Fruit fly (Drosophila melanogaster) whole organism, embryonic: ENCODE results near the gene CG33111.

Experiments
- CG10431 ChIP-seq: fragments of 200-800 bp; sonication (Bioruptor generic); optimal IDR thresholded peaks from 3 replicates; lab custom pipeline; 2018; ENCODE audit warnings: missing biosample characterization, mild to moderate bottlenecking, missing genetic modification characterization
- CG10979 ChIP-seq: fragments of 200-800 bp; sonication (Bioruptor generic); optimal IDR thresholded peaks from 2 replicates; lab custom pipeline; 2018; ENCODE audit warnings: missing biosample characterization, mild to moderate bottlenecking, missing genetic modification characterization, moderate library complexity
- CG11560 ChIP-seq: fragments of 200-800 bp; sonication (Bioruptor generic); IDR thresholded peaks from 3 replicates; pipeline ENCODE4 v1.3.6; 2022; ENCODE audit warnings: missing biosample characterization, missing genetic modification characterization
- CG11723 ChIP-seq: fragments of 200-800 bp; sonication (Bioruptor generic); optimal IDR thresholded peaks from 2 replicates; lab custom pipeline; 2017; ENCODE audit warnings: missing biosample characterization, mild to moderate bottlenecking, missing genetic modification characterization
- CG12104 ChIP-seq: fragments of 200-800 bp; sonication (Bioruptor generic); optimal IDR thresholded peaks from 3 replicates; lab custom pipeline; 2016; ENCODE audit warnings: missing biosample characterization, missing genetic modification characterization
- CG12219 ChIP-seq: fragments of 200-800 bp; sonication (Bioruptor generic); optimal IDR thresholded peaks from 3 replicates; lab custom pipeline; 2018; ENCODE audit warnings: missing biosample characterization, mild to moderate bottlenecking, missing genetic modification characterization
- CG15269 ChIP-seq: fragments of 200-800 bp; sonication (Bioruptor generic); optimal IDR thresholded peaks from 2 replicates; lab custom pipeline; 2018; ENCODE audit warnings: missing biosample characterization, mild to moderate bottlenecking, missing genetic modification characterization, moderate library complexity
- CG15601 ChIP-seq: fragments of 200-800 bp; sonication (Bioruptor generic); optimal IDR thresholded peaks from 3 replicates; lab custom pipeline; 2019; ENCODE audit warnings: missing biosample characterization, mild to moderate bottlenecking, missing genetic modification characterization, moderate library complexity
- CG15696 ChIP-seq: fragments of 200-800 bp; sonication (Bioruptor generic); optimal IDR thresholded peaks from 2 replicates; lab custom pipeline; 2019; ENCODE audit warnings: missing biosample characterization, mild to moderate bottlenecking, missing genetic modification characterization, moderate library complexity
- CG16779 ChIP-seq: fragments of 200-800 bp; sonication (Bioruptor generic); IDR thresholded peaks from 2 replicates; pipeline ENCODE4 v1.3.6; 2022; ENCODE audit warnings: missing biosample characterization, missing genetic modification characterization
- CG17612 ChIP-seq: fragments of 200-800 bp; sonication (Bioruptor generic); IDR thresholded peaks from 2 replicates; pipeline ENCODE4 v1.3.6; 2022; ENCODE audit warnings: missing biosample characterization, missing genetic modification characterization
- CG18011 ChIP-seq: fragments of 200-800 bp; sonication (Bioruptor generic); optimal IDR thresholded peaks from 2 replicates; lab custom pipeline; 2017; ENCODE audit warnings: missing biosample characterization, missing genetic modification characterization, mild to moderate bottlenecking, moderate library complexity, missing genotype
- CG18619 ChIP-seq: fragments of 200-800 bp; sonication (Bioruptor generic); optimal IDR thresholded peaks from 3 replicates; lab custom pipeline; 2017; ENCODE audit warnings: missing biosample characterization, mild to moderate bottlenecking, missing genetic modification characterization
- CG4328 ChIP-seq: fragments of 200-800 bp; sonication (Bioruptor generic); optimal IDR thresholded peaks from 3 replicates; lab custom pipeline; 2017; ENCODE audit warnings: missing biosample characterization, missing genetic modification reagents, missing genetic modification characterization
- CG4707 ChIP-seq: fragments of 200-800 bp; sonication (Bioruptor generic); optimal IDR thresholded peaks from 2 replicates; lab custom pipeline; 2018; ENCODE audit warnings: missing biosample characterization, mild to moderate bottlenecking, missing genetic modification characterization, moderate library complexity
- CG7556 ChIP-seq: fragments of 200-800 bp; sonication (Bioruptor generic); optimal IDR thresholded peaks from 2 replicates; lab custom pipeline; 2017; ENCODE audit warnings: missing biosample characterization, mild to moderate bottlenecking, missing genetic modification characterization
- CG8478 ChIP-seq: fragments of >200 bp; optimal IDR thresholded peaks from 2 replicates; lab custom pipeline; 2018
- CG8765 ChIP-seq: fragments of 200-800 bp; sonication (Bioruptor generic); IDR thresholded peaks from 2 replicates; pipeline ENCODE4 v1.3.6; 2022; ENCODE audit warnings: missing biosample characterization, missing genetic modification characterization
- CG9797 ChIP-seq: fragments of 200-800 bp; sonication (Bioruptor generic); optimal IDR thresholded peaks from 3 replicates; lab custom pipeline; 2018; ENCODE audit warnings: missing biosample characterization, mild to moderate bottlenecking, missing genetic modification characterization
- CHES-1-like ChIP-seq: fragments of 200-800 bp; sonication (Bioruptor generic); optimal IDR thresholded peaks from 2 replicates; lab custom pipeline; 2016; ENCODE audit warnings: missing biosample characterization, missing genetic modification characterization
- Dp ChIP-seq: fragments of 200-800 bp; sonication (Bioruptor generic); optimal IDR thresholded peaks from 2 replicates; lab custom pipeline; 2018; ENCODE audit warnings: missing biosample characterization, mild to moderate bottlenecking, missing genetic modification characterization, moderate library complexity
- ERR ChIP-seq: fragments of 200-800 bp; sonication (Bioruptor generic); optimal IDR thresholded peaks from 2 replicates; lab custom pipeline; 2016; ENCODE audit warnings: missing biosample characterization, missing genetic modification characterization
- Ets65A ChIP-seq: fragments of 200-800 bp; sonication (Bioruptor generic); peaks from one replicate; lab custom pipeline; 2016; ENCODE audit warnings: missing biosample characterization, missing genetic modification characterization
- GATAe ChIP-seq: fragments of 200-800 bp; sonication (Bioruptor generic); conservative IDR thresholded peaks from 2 replicates; pipeline ENCODE4 v1.3.6; 2022; ENCODE audit warnings: missing biosample characterization, missing genetic modification characterization
- Gsc ChIP-seq: fragments of 200-800 bp; sonication (Bioruptor generic); IDR thresholded peaks from 2 replicates; pipeline ENCODE4 v1.3.6; 2022; ENCODE audit warnings: missing biosample characterization, missing genetic modification characterization
- Hr39 ChIP-seq: fragments of >200 bp; optimal IDR thresholded peaks from 2 replicates; lab custom pipeline; 2017
- Jarid2 ChIP-seq: fragments of 200-800 bp; sonication (Bioruptor generic); optimal IDR thresholded peaks from 3 replicates; lab custom pipeline; 2017; ENCODE audit warnings: mild to moderate bottlenecking, missing biosample characterization, missing genetic modification reagents, missing genetic modification characterization
- Max ChIP-seq: fragments of 200-800 bp; sonication (Bioruptor generic); optimal IDR thresholded peaks from 2 replicates; lab custom pipeline; 2016; ENCODE audit warnings: missing biosample characterization, mild to moderate bottlenecking, missing genetic modification characterization
- Ptx1 ChIP-seq: fragments of 200-800 bp; sonication (Bioruptor generic); IDR thresholded peaks from 2 replicates; pipeline ENCODE4 v1.3.6; 2022; ENCODE audit warnings: missing biosample characterization, missing genetic modification characterization
- Sry-δ ChIP-seq: fragments of 200-800 bp; sonication (Bioruptor generic); optimal IDR thresholded peaks from 2 replicates; lab custom pipeline; 2016; ENCODE audit warnings: missing biosample characterization, missing genetic modification characterization
- amos ChIP-seq: fragments of 200-800 bp; sonication (Bioruptor generic); IDR thresholded peaks from 2 replicates; pipeline ENCODE4 v1.3.6; 2022; ENCODE audit warnings: missing biosample characterization, missing genetic modification characterization; ENCODE audit not compliant: partially characterized antibody
- br ChIP-seq: fragments of >200 bp; optimal IDR thresholded peaks from 2 replicates; lab custom pipeline; 2017
- cato ChIP-seq: fragments of 200-800 bp; sonication (Bioruptor generic); optimal IDR thresholded peaks from 2 replicates; lab custom pipeline; 2016; ENCODE audit warnings: missing biosample characterization, missing genetic modification characterization, borderline replicate concordance
- crp ChIP-seq, 2 experiments: fragments of 200-800 bp; sonication (Bioruptor generic); optimal IDR thresholded peaks; 2 replicates in 1 of 2; 3 replicates in 1 of 2; lab custom pipeline; 2017; ENCODE audit warnings: missing biosample characterization in 2 of 2, missing genetic modification characterization in 2 of 2, mild to moderate bottlenecking in 1 of 2, moderate library complexity in 1 of 2
- en ChIP-seq: fragments of 200-800 bp; sonication (Bioruptor generic); optimal IDR thresholded peaks from 2 replicates; lab custom pipeline; 2016; ENCODE audit warnings: missing biosample characterization, missing genetic modification characterization
- grau ChIP-seq: fragments of 200-800 bp; optimal IDR thresholded peaks from 3 replicates; lab custom pipeline; 2019; ENCODE audit warnings: missing biosample characterization, mild to moderate bottlenecking, missing genetic modification characterization, moderate library complexity
- hth ChIP-seq: fragments of >200 bp; optimal IDR thresholded peaks from 2 replicates; lab custom pipeline; 2017; ENCODE audit warnings: inconsistent platforms
- ind ChIP-seq: fragments of 200-800 bp; sonication (Bioruptor generic); optimal IDR thresholded peaks from 3 replicates; lab custom pipeline; 2016; ENCODE audit warnings: missing biosample characterization, missing genetic modification characterization
- kni ChIP-seq: fragments of 200-800 bp; sonication (Bioruptor generic); optimal IDR thresholded peaks from 3 replicates; lab custom pipeline; 2017; ENCODE audit warnings: mild to moderate bottlenecking, missing biosample characterization, missing genetic modification reagents, missing genetic modification characterization
- lmd ChIP-seq: fragments of 200-800 bp; sonication (Bioruptor generic); IDR thresholded peaks from 2 replicates; pipeline ENCODE4 v1.3.6; 2022; ENCODE audit warnings: missing biosample characterization, missing genetic modification characterization
- lov ChIP-seq, 2 experiments: fragments of 200-800 bp in 1 of 2; fragments of >200 bp in 1 of 2; sonication (Bioruptor generic) in 1 of 2; IDR thresholded peaks in 1 of 2; optimal IDR thresholded peaks in 1 of 2; 2 replicates in 1 of 2; 3 replicates in 1 of 2; pipeline versions ENCODE4 v1.3.6 to Lab custom; 2017 to 2022; ENCODE audit warnings: missing biosample characterization in 1 of 2, missing genetic modification characterization in 1 of 2
- pan ChIP-seq, 4 experiments: fragments of >200 bp in 3 of 4; fragments of 200-800 bp in 1 of 4; sonication (Bioruptor generic) in 1 of 4; optimal IDR thresholded peaks in 3 of 4; IDR thresholded peaks in 1 of 4; 2 replicates each; pipeline versions ENCODE4 v1.3.6 to Lab custom; 2017 to 2022; ENCODE audit warnings: missing biosample characterization in 2 of 4, missing genetic modification characterization in 2 of 4, mixed read lengths in 1 of 4
- psq ChIP-seq: fragments of 200-800 bp; sonication (Bioruptor generic); optimal IDR thresholded peaks from 2 replicates; lab custom pipeline; 2017; ENCODE audit warnings: missing biosample characterization, missing genetic modification characterization
- rib ChIP-seq: fragments of 200-800 bp; sonication (Bioruptor generic); IDR thresholded peaks from 2 replicates; pipeline ENCODE4 v1.3.6; 2022; ENCODE audit warnings: missing biosample characterization, missing genetic modification characterization
- row ChIP-seq: fragments of 200-800 bp; sonication (Bioruptor generic); IDR thresholded peaks from 3 replicates; pipeline ENCODE4 v1.3.6; 2022; ENCODE audit warnings: missing biosample characterization, missing genetic modification characterization
- so ChIP-seq: fragments of 200-800 bp; sonication (Bioruptor generic); IDR thresholded peaks from 3 replicates; pipeline ENCODE4 v1.3.6; 2022; ENCODE audit warnings: missing biosample characterization, missing genetic modification characterization
- sqz ChIP-seq: fragments of 200-800 bp; sonication (Bioruptor generic); optimal IDR thresholded peaks from 3 replicates; lab custom pipeline; 2018; ENCODE audit warnings: missing biosample characterization, mild to moderate bottlenecking, missing genetic modification characterization
- zen ChIP-seq: fragments of 200-800 bp; sonication (Bioruptor generic); optimal IDR thresholded peaks from 3 replicates; lab custom pipeline; 2018; ENCODE audit warnings: missing biosample characterization, mild to moderate bottlenecking, missing genetic modification characterization, moderate library complexity

CG33111 gene

DNA sequence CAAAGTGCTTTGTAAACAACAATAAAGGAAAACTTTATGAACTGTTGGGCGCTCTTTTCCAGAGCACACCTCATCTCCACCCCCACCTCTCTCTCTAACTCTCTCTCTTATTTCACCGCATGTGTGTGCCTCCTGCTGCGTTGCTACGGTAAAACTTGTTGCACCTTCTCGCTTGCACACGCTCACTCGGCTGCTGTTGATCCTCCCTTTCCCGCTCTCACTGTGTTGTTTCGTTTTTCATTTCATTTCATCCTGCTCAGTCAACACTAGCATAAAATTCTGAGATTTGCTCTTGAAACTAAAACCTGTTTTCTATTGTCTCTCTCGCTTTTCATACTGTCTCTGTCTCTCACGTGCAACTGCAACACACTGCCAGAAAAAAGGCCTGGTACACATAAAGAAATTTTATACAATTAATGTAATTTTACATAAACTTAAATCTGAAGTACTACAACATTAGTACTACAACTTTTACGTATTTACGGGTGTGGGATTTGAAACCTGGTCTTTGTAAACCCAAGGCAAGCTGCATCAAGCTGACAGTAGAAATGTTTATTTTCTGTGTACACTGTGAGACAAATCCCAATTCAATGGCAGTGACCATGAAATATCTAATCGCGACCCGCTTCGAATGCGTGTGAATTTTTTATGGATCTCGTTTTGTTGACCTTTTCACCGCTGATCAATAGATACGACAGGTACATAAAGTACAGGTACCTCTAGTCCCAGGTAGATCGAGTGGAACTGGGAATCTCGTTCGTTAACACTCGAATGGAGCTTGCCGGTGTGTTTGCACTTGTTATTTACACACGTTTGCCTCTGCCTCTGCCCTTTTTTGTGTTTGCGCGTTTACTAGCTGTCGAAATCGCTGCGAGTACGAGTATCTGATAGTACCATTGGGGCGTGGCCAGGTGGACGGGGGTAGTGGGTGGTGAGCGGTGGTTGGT, 36.3 kb downstream of the CG33111 start (continued):
- peak; percentile 87 for TF ChIP-seq CG7556 (GFP tag; lab: Kevin White, UChicago)
- TF ChIP-seq CG10431 (GFP tag; lab: Kevin White, UChicago) = peak; percentile 75
- TF ChIP-seq ERR (GFP tag; lab: Kevin White, UChicago) = no peak
- peak; percentile 80 for TF ChIP-seq ind
- peak; percentile 70 for TF ChIP-seq CG12104 (GFP tag; lab: Kevin White, UChicago)
- peak; percentile 97 for TF ChIP-seq CG10979
- peak; percentile 70 for TF ChIP-seq en
- TF ChIP-seq Dp (GFP tag; lab: Kevin White, UChicago) = no peak
- peak; percentile 94 for TF ChIP-seq CG15696 (tag; lab: Kevin White, UChicago)
- peak; percentile 86 for TF ChIP-seq CG8765 (GFP tag; lab: Robert Waterston, UW)
- peak; percentile 90 for TF ChIP-seq Ptx1 (GFP tag; lab: Robert Waterston, UW)
- peak; percentile 38 for TF ChIP-seq CHES-1-like (GFP tag; lab: Kevin White, UChicago)
- peak; percentile 56; the same call in 1 of the 2 replicates for TF ChIP-seq CG16779
- TF ChIP-seq lmd (GFP tag; lab: Robert Waterston, UW) = peak; percentile 80
- no peak for TF ChIP-seq lov (optimal IDR thresholded peaks at IDR 0.05; lab: Kevin White, UChicago)
- peak; percentile 89 for TF ChIP-seq lov (GFP tag; IDR thresholded peaks at IDR 0.05; lab: Robert Waterston, UW)
- peak; percentile 32 for TF ChIP-seq CG9797 (GFP tag; lab: Kevin White, UChicago)
- TF ChIP-seq CG11723 (GFP tag; lab: Kevin White, UChicago) = peak; percentile 79
- peak; percentile 87 for TF ChIP-seq Max (GFP tag; lab: Kevin White, UChicago)
- TF ChIP-seq br (lab: Kevin White, UChicago) = no peak
- TF ChIP-seq kni (GFP tag; lab: Kevin White, UChicago) = peak; percentile 95
- TF ChIP-seq sqz (GFP tag; lab: Kevin White, UChicago) = peak; percentile 91
- no peak for TF ChIP-seq CG8478 (lab: Kevin White, UChicago)
- peak; percentile 69 for TF ChIP-seq CG15269 (tag; lab: Kevin White, UChicago)
- TF ChIP-seq Sry-δ (GFP tag; lab: Kevin White, UChicago) = peak; percentile 27
- TF ChIP-seq grau = peak; percentile 86
- peak; percentile 89 for TF ChIP-seq row
- no peak for TF ChIP-seq amos (GFP tag; lab: Robert Waterston, UW)
- TF ChIP-seq CG18619 (GFP tag; lab: Kevin White, UChicago) = peak; percentile 76
- no peak for TF ChIP-seq Hr39
- TF ChIP-seq Ets65A (GFP tag; lab: Kevin White, UChicago) = peak; percentile 99
- peak; percentile 83 for TF ChIP-seq rib (GFP tag; lab: Robert Waterston, UW)
- TF ChIP-seq hth = no peak
- no peak; the same call in 1 of the 2 replicates for TF ChIP-seq CG17612
- TF ChIP-seq CG18011 = peak; percentile 52
- TF ChIP-seq GATAe (GFP tag; lab: Robert Waterston, UW) = peak; percentile 95
- TF ChIP-seq CG15601 (tag; lab: Kevin White, UChicago) = peak; percentile 93
- peak; percentile 92 for TF ChIP-seq zen (tag; lab: Kevin White, UChicago)
- peak; percentile 75 for TF ChIP-seq CG4328 (GFP tag; lab: Kevin White, UChicago)
- TF ChIP-seq Gsc = peak; percentile 81
- TF ChIP-seq Jarid2 (GFP tag; lab: Kevin White, UChicago) = peak; percentile 54
- TF ChIP-seq cato (GFP tag; lab: Kevin White, UChicago) = peak; percentile 73
- TF ChIP-seq crp (GFP tag; optimal IDR thresholded peaks at IDR 0.05; lab: Kevin White, UChicago) = peak in 1 of 2 experiments; percentile 51
- TF ChIP-seq CG12219 (GFP tag; lab: Kevin White, UChicago) = peak; percentile 82
- TF ChIP-seq so (GFP tag; lab: Robert Waterston, UW) = 0 out of 3 replicates have a peak, but pooled peaks have one; percentile 28
- peak; percentile 37; the same call in 1 of the 3 replicates for TF ChIP-seq CG11560 (tag; lab: Robert Waterston, UW)
- no peak for TF ChIP-seq pan (optimal IDR thresholded peaks at IDR 0.05; lab: Kevin White, UChicago)
- peak in 1 of 2 experiments; percentile 81 for TF ChIP-seq pan (GFP tag; optimal IDR thresholded peaks at IDR 0.05 in 1 of 2, IDR thresholded peaks at IDR 0.05 in 1 of 2)
- TF ChIP-seq CG4707 (GFP tag; lab: Kevin White, UChicago) = peak; percentile 72
- TF ChIP-seq psq (GFP tag; lab: Kevin White, UChicago) = peak; percentile 52
